Fruit fly (Drosophila melanogaster) whole organism, embryonic: ENCODE measurements around the gene CG6674.
A peak's percentile ranks its signal among the peaks of the same experiment; 100 is the strongest.

Source experiments
- BEAF-32 ChIP-seq: fragments of 200-800 bp; sonication (Bioruptor generic); optimal IDR thresholded peaks from 3 replicates; lab custom pipeline; 2017; ENCODE audit warnings: missing biosample characterization, missing genetic modification characterization, mild to moderate bottlenecking, moderate library complexity, missing genetic modification reagents
- CG10147 ChIP-seq: fragments of 200-800 bp; sonication (Bioruptor generic); optimal IDR thresholded peaks from 2 replicates; lab custom pipeline; 2019; ENCODE audit warnings: missing biosample characterization, mild to moderate bottlenecking, missing genetic modification characterization, moderate library complexity
- CG12659 ChIP-seq: fragments of 200-800 bp; sonication (Bioruptor generic); optimal IDR thresholded peaks from 3 replicates; lab custom pipeline; 2017; ENCODE audit warnings: mild to moderate bottlenecking, missing biosample characterization, missing genetic modification reagents, missing genetic modification characterization
- CG14667 ChIP-seq: fragments of 200-800 bp; sonication (Bioruptor generic); IDR thresholded peaks from 2 replicates; pipeline ENCODE4 v1.3.6; 2022; ENCODE audit warnings: missing biosample characterization, missing genetic modification characterization
- CG1602 ChIP-seq: fragments of 200-800 bp; sonication (Bioruptor generic); optimal IDR thresholded peaks from 3 replicates; lab custom pipeline; 2016; ENCODE audit warnings: missing biosample characterization, missing genetic modification characterization
- CG16813 ChIP-seq: fragments of 200-800 bp; sonication (Bioruptor generic); IDR thresholded peaks from 3 replicates; pipeline ENCODE4 v1.3.6; 2022; ENCODE audit warnings: missing biosample characterization, missing genetic modification characterization; ENCODE audit not compliant: partially characterized antibody
- CG17186 ChIP-seq: fragments of 200-800 bp; sonication (Bioruptor generic); optimal IDR thresholded peaks from 3 replicates; lab custom pipeline; 2017; ENCODE audit warnings: missing biosample characterization, missing genetic modification reagents, missing genetic modification characterization
- CG1792 ChIP-seq: fragments of 200-800 bp; sonication (Bioruptor generic); optimal IDR thresholded peaks from 2 replicates; lab custom pipeline; 2016; ENCODE audit warnings: missing biosample characterization, missing genetic modification characterization
- CG30431 ChIP-seq: fragments of 200-800 bp; sonication (Bioruptor generic); optimal IDR thresholded peaks from 2 replicates; lab custom pipeline; 2017; ENCODE audit warnings: missing biosample characterization, missing genetic modification characterization
- CG3163 ChIP-seq: fragments of 200-800 bp; sonication (Bioruptor generic); optimal IDR thresholded peaks from 3 replicates; lab custom pipeline; 2016; ENCODE audit warnings: missing biosample characterization, missing genetic modification characterization
- CG3281 ChIP-seq: fragments of 200-800 bp; sonication (Bioruptor generic); optimal IDR thresholded peaks from 3 replicates; lab custom pipeline; 2017; ENCODE audit warnings: missing biosample characterization, mild to moderate bottlenecking, missing genetic modification characterization
- CG34422 ChIP-seq: fragments of 200-800 bp; sonication (Bioruptor generic); IDR thresholded peaks from 3 replicates; pipeline ENCODE4 v1.3.6; 2022; ENCODE audit warnings: missing biosample characterization, missing genetic modification characterization
- CG4617 ChIP-seq: fragments of 200-800 bp; sonication (Bioruptor generic); optimal IDR thresholded peaks from 3 replicates; lab custom pipeline; 2016; ENCODE audit warnings: missing biosample characterization, missing genetic modification characterization, borderline replicate concordance
- CG5180 ChIP-seq: fragments of 200-800 bp; sonication (Bioruptor generic); optimal IDR thresholded peaks from 3 replicates; lab custom pipeline; 2017; ENCODE audit warnings: missing biosample characterization, missing genetic modification characterization, mild to moderate bottlenecking, moderate library complexity, missing genetic modification reagents
- CG6683 ChIP-seq: fragments of 200-800 bp; sonication (Bioruptor generic); optimal IDR thresholded peaks from 2 replicates; lab custom pipeline; 2017; ENCODE audit warnings: missing biosample characterization, mild to moderate bottlenecking, missing genetic modification characterization, missing genetic modification reagents
- CG7928 ChIP-seq: fragments of 200-800 bp; sonication (Bioruptor generic); optimal IDR thresholded peaks from 2 replicates; lab custom pipeline; 2017; ENCODE audit warnings: missing biosample characterization, mild to moderate bottlenecking, missing genetic modification characterization
- CG8281 ChIP-seq: fragments of 200-800 bp; sonication (Bioruptor generic); optimal IDR thresholded peaks from 2 replicates; lab custom pipeline; 2018; ENCODE audit warnings: missing biosample characterization, mild to moderate bottlenecking, missing genetic modification characterization, moderate library complexity
- CG9437 ChIP-seq: fragments of 200-800 bp; sonication (Bioruptor generic); optimal IDR thresholded peaks from 2 replicates; lab custom pipeline; 2018; ENCODE audit warnings: missing biosample characterization, mild to moderate bottlenecking, missing genetic modification characterization
- CTCF ChIP-seq: fragments of 200-800 bp; sonication (Bioruptor generic); optimal IDR thresholded peaks from 2 replicates; lab custom pipeline; 2017; ENCODE audit warnings: missing biosample characterization, mild to moderate bottlenecking, missing genetic modification characterization, moderate library complexity
- Camta ChIP-seq: fragments of 200-800 bp; sonication (Bioruptor generic); optimal IDR thresholded peaks from 2 replicates; lab custom pipeline; 2016; ENCODE audit warnings: missing biosample characterization, missing genetic modification characterization
- Dp ChIP-seq: fragments of 200-800 bp; sonication (Bioruptor generic); optimal IDR thresholded peaks from 2 replicates; lab custom pipeline; 2018; ENCODE audit warnings: missing biosample characterization, mild to moderate bottlenecking, missing genetic modification characterization, moderate library complexity
- Ets97D ChIP-seq: fragments of 200-800 bp; sonication (Bioruptor generic); optimal IDR thresholded peaks from 3 replicates; lab custom pipeline; 2016; ENCODE audit warnings: missing biosample characterization, missing genetic modification characterization
- HmgD ChIP-seq: fragments of 200-800 bp; sonication (Bioruptor generic); optimal IDR thresholded peaks from 3 replicates; lab custom pipeline; 2016; ENCODE audit warnings: missing biosample characterization, missing genetic modification characterization
- HmgZ ChIP-seq: fragments of 200-800 bp; sonication (Bioruptor generic); optimal IDR thresholded peaks from 2 replicates; lab custom pipeline; 2018; ENCODE audit warnings: missing biosample characterization, mild to moderate bottlenecking, missing genetic modification characterization
- Hr78 ChIP-seq, 2 experiments: fragments of 200-800 bp in 1 of 2; fragments of >200 bp in 1 of 2; sonication (Bioruptor generic) in 1 of 2; optimal IDR thresholded peaks; 2 replicates each; lab custom pipeline; 2017 to 2019; ENCODE audit warnings: missing biosample characterization in 2 of 2, missing genetic modification characterization in 2 of 2, mild to moderate bottlenecking in 1 of 2, moderate library complexity in 1 of 2
- Jarid2 ChIP-seq: fragments of 200-800 bp; sonication (Bioruptor generic); optimal IDR thresholded peaks from 3 replicates; lab custom pipeline; 2017; ENCODE audit warnings: mild to moderate bottlenecking, missing biosample characterization, missing genetic modification reagents, missing genetic modification characterization
- Lhr ChIP-seq: fragments of 200-800 bp; sonication (Bioruptor generic); optimal IDR thresholded peaks from 3 replicates; lab custom pipeline; 2017; ENCODE audit warnings: mild to moderate bottlenecking, missing biosample characterization, missing genetic modification reagents, missing genetic modification characterization
- Myb ChIP-seq: fragments of 200-800 bp; sonication (Bioruptor generic); optimal IDR thresholded peaks from 2 replicates; lab custom pipeline; 2016; ENCODE audit warnings: missing biosample characterization, missing genetic modification characterization
- Sin3A ChIP-seq: fragments of >200 bp; optimal IDR thresholded peaks from 2 replicates; lab custom pipeline; 2018
- Sry-δ ChIP-seq: fragments of 200-800 bp; sonication (Bioruptor generic); optimal IDR thresholded peaks from 2 replicates; lab custom pipeline; 2016; ENCODE audit warnings: missing biosample characterization, missing genetic modification characterization
- YL-1 ChIP-seq: fragments of 200-800 bp; sonication (Bioruptor generic); optimal IDR thresholded peaks from 3 replicates; lab custom pipeline; 2017; ENCODE audit warnings: missing biosample characterization, mild to moderate bottlenecking, missing genetic modification characterization
- ato ChIP-seq: fragments of 200-800 bp; sonication (Bioruptor generic); IDR thresholded peaks from 2 replicates; pipeline ENCODE4 v1.3.6; 2022; ENCODE audit warnings: missing biosample characterization, missing genetic modification characterization; ENCODE audit not compliant: partially characterized antibody
- chif ChIP-seq, 2 experiments: fragments of 200-800 bp; sonication (Bioruptor generic); optimal IDR thresholded peaks; 3 replicates each; lab custom pipeline; 2016; ENCODE audit warnings: missing biosample characterization in 2 of 2, missing genetic modification characterization in 2 of 2
- crp ChIP-seq, 2 experiments: fragments of 200-800 bp; sonication (Bioruptor generic); optimal IDR thresholded peaks; 2 replicates in 1 of 2; 3 replicates in 1 of 2; lab custom pipeline; 2017; ENCODE audit warnings: missing biosample characterization in 2 of 2, missing genetic modification characterization in 2 of 2, mild to moderate bottlenecking in 1 of 2, moderate library complexity in 1 of 2
- dm ChIP-seq: fragments of 200-800 bp; sonication (Bioruptor generic); optimal IDR thresholded peaks from 3 replicates; lab custom pipeline; 2016; ENCODE audit warnings: missing biosample characterization, missing genetic modification characterization
- esg ChIP-seq: fragments of 200-800 bp; sonication (Bioruptor generic); conservative IDR thresholded peaks from 2 replicates; pipeline ENCODE4 v1.3.6; 2022; ENCODE audit warnings: missing biosample characterization, missing genetic modification characterization
- ewg ChIP-seq: fragments of 200-800 bp; sonication (Bioruptor generic); optimal IDR thresholded peaks from 3 replicates; lab custom pipeline; 2017; ENCODE audit warnings: mild to moderate bottlenecking, missing biosample characterization, missing genetic modification reagents, missing genetic modification characterization
- fru ChIP-seq: fragments of >200 bp; optimal IDR thresholded peaks from 2 replicates; lab custom pipeline; 2017
- gem ChIP-seq: fragments of 200-800 bp; sonication (Bioruptor generic); optimal IDR thresholded peaks from 2 replicates; lab custom pipeline; 2019; ENCODE audit warnings: missing biosample characterization, mild to moderate bottlenecking, missing genetic modification characterization, moderate library complexity
- pzg ChIP-seq: fragments of 200-800 bp; sonication (Bioruptor generic); optimal IDR thresholded peaks from 3 replicates; lab custom pipeline; 2018; ENCODE audit warnings: missing biosample characterization, mild to moderate bottlenecking, missing genetic modification characterization, moderate library complexity
- salm ChIP-seq: fragments of 200-800 bp; sonication (Bioruptor generic); optimal IDR thresholded peaks from 2 replicates; lab custom pipeline; 2018; ENCODE audit warnings: missing biosample characterization, mild to moderate bottlenecking, missing genetic modification characterization
- unpg ChIP-seq: fragments of 200-800 bp; sonication (Bioruptor generic); optimal IDR thresholded peaks from 3 replicates; lab custom pipeline; 2018; ENCODE audit warnings: missing biosample characterization, mild to moderate bottlenecking, missing genetic modification characterization, moderate library complexity
- wek ChIP-seq: fragments of 200-800 bp; sonication (Bioruptor generic); optimal IDR thresholded peaks from 3 replicates; lab custom pipeline; 2018; ENCODE audit warnings: missing biosample characterization, mild to moderate bottlenecking, missing genetic modification characterization, moderate library complexity

The CG6674 gene

dm6 chr3L:9968267-9968721 lies 3.6 kb downstream of the CG6674 start, which contains the start of the genes CG6685 and Dronc (continued):
- TF ChIP-seq CG5180 (GFP tag; lab: Kevin White, UChicago) (no peak), YL-1 (GFP tag; lab: Kevin White, UChicago) (peak; percentile 77), Ets97D (GFP tag; lab: Kevin White, UChicago) (peak; percentile 90), Myb (peak; percentile 59), CG12659 (GFP tag; lab: Kevin White, UChicago) (peak; percentile 88), BEAF-32 (peak; percentile 46), CG34422 (GFP tag; lab: Robert Waterston, UW) (peak; percentile 59; the same call in 1 of the 3 replicates), dm (GFP tag; lab: Kevin White, UChicago) (peak; percentile 33), chif (GFP tag; optimal IDR thresholded peaks at IDR 0.05; lab: Kevin White, UChicago) (no peak), CG3163 (GFP tag; lab: Kevin White, UChicago) (peak; percentile 2), crp (GFP tag; optimal IDR thresholded peaks at IDR 0.05; lab: Kevin White, UChicago) (peak in 1 of 2 experiments; percentile 86), CG16813 (GFP tag; lab: Robert Waterston, UW) (peak; percentile 42; the same call in 2 of the 3 replicates), esg (GFP tag; lab: Robert Waterston, UW) (no peak), CG8281 (tag; lab: Kevin White, UChicago) (peak; percentile 22), pzg (GFP tag; lab: Kevin White, UChicago) (peak; percentile 98), CG30431 (GFP tag; lab: Kevin White, UChicago) (no peak), CG9437 (GFP tag; lab: Kevin White, UChicago) (peak; percentile 1), CG3281 (GFP tag; lab: Kevin White, UChicago) (no peak), unpg (GFP tag; lab: Kevin White, UChicago) (no peak), CG4617 (GFP tag; lab: Kevin White, UChicago) (peak; percentile 73), Camta (peak; percentile 9), Sry-δ (GFP tag; lab: Kevin White, UChicago) (peak; percentile 55), CG14667 (GFP tag; lab: Robert Waterston, UW) (no peak), CG1792 (GFP tag; lab: Kevin White, UChicago) (peak; percentile 7), wek (GFP tag; lab: Kevin White, UChicago) (peak; percentile 9), CG10147 (GFP tag; lab: Kevin White, UChicago) (peak; percentile 20), CG6683 (GFP tag; lab: Kevin White, UChicago) (no peak), CG17186 (GFP tag; lab: Kevin White, UChicago) (peak; percentile 57), Sin3A (peak; percentile 66), CTCF (GFP tag; lab: Kevin White, UChicago) (peak; percentile 37), ewg (GFP tag; lab: Kevin White, UChicago) (peak; percentile 14), ato (peak; percentile 34; the same call in 1 of the 2 replicates), CG7928 (GFP tag; lab: Kevin White, UChicago) (peak; percentile 23), Dp (peak; percentile 60), fru (lab: Kevin White, UChicago) (no peak), Hr78 (GFP tag; optimal IDR thresholded peaks at IDR 0.05; lab: Kevin White, UChicago) (peak in 1 of 2 experiments; percentile 80), gem (tag; lab: Kevin White, UChicago) (peak; percentile 21), CG1602 (GFP tag; lab: Kevin White, UChicago) (no peak), HmgD (GFP tag; lab: Kevin White, UChicago) (peak; percentile 11), Jarid2 (peak; percentile 52), HmgZ (tag; lab: Kevin White, UChicago) (no peak), salm (tag; lab: Kevin White, UChicago) (no peak), Lhr (GFP tag; lab: Kevin White, UChicago) (peak; percentile 87)
